Worm (Caenorhabditis elegans): ENCODE measurements around the gene F35D11.1.

DNA sequence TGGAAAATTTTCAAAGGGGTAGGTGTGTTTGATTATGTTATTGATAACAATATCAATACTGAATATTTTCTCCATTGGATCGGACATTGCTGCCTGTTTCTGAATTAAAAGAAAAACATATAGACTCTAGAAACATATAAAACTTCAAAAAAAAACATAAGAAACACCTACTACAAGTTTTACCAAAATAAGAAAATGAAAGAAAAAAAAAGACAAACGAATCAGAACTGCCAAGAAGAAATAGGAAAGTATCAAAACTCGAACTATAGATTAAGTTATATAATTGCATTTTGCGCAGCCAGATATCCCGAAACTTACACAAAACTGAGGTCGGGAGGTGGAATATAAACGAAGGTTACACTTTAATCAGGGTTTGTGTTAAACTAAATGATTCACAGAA lies 38.7 kb downstream of the F35D11.1 start, which contains the start of gene T05A7.11:
- TF ChIP-seq hlh-6 (tag; optimal IDR thresholded peaks at IDR 0.05) (no peak), ama-1 (optimal IDR thresholded peaks at IDR 0.05) (no peak)

Data from whole organism, late embryonic.